Worm (Caenorhabditis elegans) whole organism, young adult: ENCODE measurements around the gene R13A5.15.

Experiments
- C06A6.2 ChIP-seq: fragments of 200-800 bp; sonication (Bioruptor generic); conservative IDR thresholded peaks from 2 replicates; pipeline ENCODE4 v1.3.6; 2022; ENCODE audit warnings: missing genetic modification characterization, missing compliant biosample characterization
- F10E7.11 ChIP-seq: sonication (generic microtip); optimal IDR thresholded peaks from 2 replicates; lab custom pipeline; 2017; ENCODE audit warnings: mild to moderate bottlenecking, missing genetic modification characterization, moderate library complexity, missing compliant biosample characterization
- F23B12.7 ChIP-seq: sonication (generic microtip); optimal IDR thresholded peaks from 2 replicates; lab custom pipeline; 2017; ENCODE audit warnings: missing genetic modification characterization, mild to moderate bottlenecking, missing compliant biosample characterization, antibody characterized with exemption, moderate library complexity; ENCODE audit not compliant: insufficient read depth
- F57C9.4 ChIP-seq: sonication (generic microtip); optimal IDR thresholded peaks from 2 replicates; lab custom pipeline; 2017; ENCODE audit warnings: mild to moderate bottlenecking, missing genetic modification characterization, missing compliant biosample characterization
- Y95B8A.8 ChIP-seq: fragments of 200-800 bp; sonication (Bioruptor generic); IDR thresholded peaks from 2 replicates; pipeline ENCODE4 v1.3.6; 2022; ENCODE audit warnings: missing genetic modification reagents, missing genetic modification characterization, missing compliant biosample characterization
- athp-1 ChIP-seq: sonication (generic microtip); optimal IDR thresholded peaks from 2 replicates; lab custom pipeline; 2017; ENCODE audit warnings: mild to moderate bottlenecking, missing genetic modification characterization, missing compliant biosample characterization
- cebp-2 ChIP-seq: fragments of 200-800 bp; sonication (Bioruptor generic); IDR thresholded peaks from 2 replicates; pipeline ENCODE4 v1.3.6; 2022; ENCODE audit warnings: missing genetic modification characterization, missing compliant biosample characterization
- ceh-100 ChIP-seq: fragments of 200-800 bp; sonication (Bioruptor generic); IDR thresholded peaks from 2 replicates; pipeline ENCODE4 v1.3.6; 2022; ENCODE audit warnings: missing genetic modification reagents, missing genetic modification characterization, missing compliant biosample characterization
- ceh-40 ChIP-seq: fragments of 200-800 bp; sonication (Bioruptor generic); IDR thresholded peaks from 2 replicates; pipeline ENCODE4 v1.3.6; 2022; ENCODE audit warnings: missing genetic modification characterization, missing compliant biosample characterization
- chd-7 ChIP-seq: sonication (generic microtip); optimal IDR thresholded peaks from 2 replicates; lab custom pipeline; 2016; ENCODE audit warnings: mild to moderate bottlenecking, missing genetic modification characterization, moderate library complexity, missing compliant biosample characterization
- dox-1 ChIP-seq: fragments of 200-800 bp; sonication (Bioruptor generic); IDR thresholded peaks from 2 replicates; pipeline ENCODE4 v1.3.6; 2022; ENCODE audit warnings: missing genetic modification reagents, missing genetic modification characterization, missing compliant biosample characterization
- dpl-1 ChIP-seq: fragments of 150-350 bp; optimal IDR thresholded peaks from 2 replicates; lab custom pipeline; 2014; ENCODE audit warnings: missing biosample characterization, missing genetic modification reagents, missing genetic modification characterization
- him-1 ChIP-seq: sonication (generic microtip); optimal IDR thresholded peaks from 2 replicates; lab custom pipeline; 2016; ENCODE audit warnings: missing genotype, missing genetic modification reagents, missing genetic modification characterization, missing compliant biosample characterization
- hsf-1 ChIP-seq: fragments of 200-800 bp; sonication (Bioruptor generic); IDR thresholded peaks from 2 replicates; pipeline ENCODE4 v1.3.6; 2022; ENCODE audit warnings: missing genetic modification reagents, missing genetic modification characterization, missing compliant biosample characterization
- lag-1 ChIP-seq: fragments of 200-800 bp; sonication (Bioruptor generic); IDR thresholded peaks from 2 replicates; pipeline ENCODE4 v1.3.6; 2022; ENCODE audit warnings: missing genetic modification reagents, missing genetic modification characterization, missing compliant biosample characterization
- let-526 ChIP-seq: fragments of 200-800 bp; sonication (Bioruptor generic); IDR thresholded peaks from 2 replicates; pipeline ENCODE4 v1.3.6; 2022; ENCODE audit warnings: missing genetic modification reagents, missing genetic modification characterization, missing compliant biosample characterization
- lin-26 ChIP-seq: fragments of 200-800 bp; sonication (Bioruptor generic); IDR thresholded peaks from 2 replicates; pipeline ENCODE4 v1.3.6; 2022; ENCODE audit warnings: missing genetic modification reagents, missing genetic modification characterization, missing compliant biosample characterization
- lin-35 ChIP-seq, 3 experiments: fragments of 150-350 bp in 2 of 3; sonication (generic microtip) in 1 of 3; optimal IDR thresholded peaks; 2 replicates each; lab custom pipeline; 2014 to 2018; ENCODE audit warnings: missing biosample characterization in 3 of 3, missing genetic modification characterization in 3 of 3, missing genetic modification reagents in 3 of 3
- nhr-120 ChIP-seq: fragments of 200-800 bp; sonication (Bioruptor generic); IDR thresholded peaks from 2 replicates; pipeline ENCODE4 v1.3.6; 2022; ENCODE audit warnings: missing genetic modification characterization, missing compliant biosample characterization
- nhr-90 ChIP-seq: sonication (generic microtip); optimal IDR thresholded peaks from 2 replicates; lab custom pipeline; 2016; ENCODE audit warnings: missing genotype, mild to moderate bottlenecking, missing genetic modification characterization, missing compliant biosample characterization
- rec-8 ChIP-seq, 2 experiments: sonication (generic microtip); optimal IDR thresholded peaks; 2 replicates each; lab custom pipeline; 2016; ENCODE audit warnings: mild to moderate bottlenecking in 2 of 2, missing genetic modification characterization in 2 of 2, missing genetic modification reagents in 2 of 2, missing genotype in 2 of 2, missing biosample characterization in 1 of 2, missing compliant biosample characterization in 1 of 2, moderate library complexity in 1 of 2
- repo-1 ChIP-seq: sonication (generic microtip); optimal IDR thresholded peaks from 2 replicates; lab custom pipeline; 2017; ENCODE audit warnings: mild to moderate bottlenecking, missing genetic modification characterization, missing compliant biosample characterization
- snpc-1.1 ChIP-seq: sonication (generic microtip); optimal IDR thresholded peaks from 2 replicates; lab custom pipeline; 2017; ENCODE audit warnings: missing genetic modification characterization, mild to moderate bottlenecking, missing compliant biosample characterization, antibody characterized with exemption, moderate library complexity, missing genotype, missing genetic modification reagents; ENCODE audit not compliant: insufficient read depth
- snpc-3.4 ChIP-seq: sonication (generic microtip); optimal IDR thresholded peaks from 2 replicates; lab custom pipeline; 2017; ENCODE audit warnings: missing genetic modification characterization, mild to moderate bottlenecking, missing compliant biosample characterization, antibody characterized with exemption, moderate library complexity, missing genotype, missing genetic modification reagents
- sptf-2 ChIP-seq: fragments of 200-800 bp; sonication (Bioruptor generic); optimal IDR thresholded peaks from 2 replicates; lab custom pipeline; 2018; ENCODE audit warnings: mild to moderate bottlenecking, missing genetic modification characterization, missing compliant biosample characterization
- tbx-9 ChIP-seq: sonication (generic microtip); optimal IDR thresholded peaks from 2 replicates; lab custom pipeline; 2016; ENCODE audit warnings: borderline replicate concordance, missing genetic modification characterization, inconsistent platforms, missing compliant biosample characterization
- unc-130 ChIP-seq: sonication (generic microtip); optimal IDR thresholded peaks from 2 replicates; lab custom pipeline; 2016; ENCODE audit warnings: missing genetic modification reagents, missing genetic modification characterization, missing compliant biosample characterization
- xnd-1 ChIP-seq: sonication (generic microtip); optimal IDR thresholded peaks from 2 replicates; lab custom pipeline; 2016; ENCODE audit warnings: missing genotype, missing genetic modification reagents, missing genetic modification characterization, missing compliant biosample characterization
- zfh-2 ChIP-seq: fragments of 200-800 bp; sonication (Bioruptor generic); conservative IDR thresholded peaks from 2 replicates; pipeline ENCODE4 v1.3.6; 2022; ENCODE audit warnings: missing genetic modification reagents, missing genetic modification characterization, missing compliant biosample characterization
- ztf-3 ChIP-seq: fragments of 200-800 bp; sonication (Bioruptor generic); optimal IDR thresholded peaks from 2 replicates; lab custom pipeline; 2018; ENCODE audit warnings: mild to moderate bottlenecking, missing genetic modification characterization, missing compliant biosample characterization
- ztf-6 ChIP-seq: fragments of 200-800 bp; sonication (Bioruptor generic); IDR thresholded peaks from 2 replicates; pipeline ENCODE4 v1.3.6; 2022; ENCODE audit warnings: missing genetic modification reagents, missing genetic modification characterization, missing compliant biosample characterization

Gene R13A5.15

ce11 chrIII:7565247-7565646, 22.9 kb downstream of the R13A5.15 start, which contains the start of gene ttr-8 (continued):
- no peak for TF ChIP-seq sptf-2

ce11 chrIII:7561872-7562271, 26.2 kb downstream of the R13A5.15 start, which contains the start of gene lgc-12:
Gene lgc-12, plus strand, starts transcription at chrIII:7562172.
- TF ChIP-seq cebp-2 (GFP tag; lab: Robert Waterston, UW) (no peak), unc-130 (no peak)

ce11 chrIII:7559869-7560268, 28.2 kb downstream of the R13A5.15 start:
- TF ChIP-seq chd-7 (no peak), ztf-3 (GFP tag; lab: Kevin White, UChicago) (no peak), him-1 (tag; lab: Kevin White, UChicago) (no peak), lin-35 (GFP tag; optimal IDR thresholded peaks at IDR 0.05; lab: Kevin White, UChicago) (no peak), F23B12.7 (tag; lab: Kevin White, UChicago) (no peak), F10E7.11 (tag; lab: Kevin White, UChicago) (no peak), ztf-6 (GFP tag; lab: Robert Waterston, UW) (no peak)

- TF ChIP-seq Y95B8A.8 (GFP tag; lab: Robert Waterston, UW) = no peak
- TF ChIP-seq ceh-100 = no peak
- TF ChIP-seq unc-130 = no peak
Observed at ce11 chrIII:7558658-7559057, 29.5 kb downstream of the R13A5.15 start.

ce11 chrIII:7557930-7558470, 30.1 kb downstream of the R13A5.15 start:
- TF ChIP-seq athp-1 (tag; lab: Kevin White, UChicago) (no peak), snpc-3.4 (tag; lab: Kevin White, UChicago) (no peak), ztf-6 (GFP tag; lab: Robert Waterston, UW) (no peak), repo-1 (no peak), zfh-2 (GFP tag; lab: Robert Waterston, UW) (no peak), lin-26 (GFP tag; lab: Robert Waterston, UW) (no peak), ceh-40 (GFP tag; lab: Robert Waterston, UW) (no peak), xnd-1 (no peak), C06A6.2 (no peak), ceh-100 (no peak), lag-1 (GFP tag; lab: Robert Waterston, UW) (no peak), hsf-1 (GFP tag; lab: Robert Waterston, UW) (no peak)

ce11 chrIII:7555360-7555759, 32.8 kb downstream of the R13A5.15 start, which contains the start of gene ceh-13:
Gene ceh-13, plus strand, starts transcription at chrIII:7555660.
- TF ChIP-seq nhr-90 (no peak), F57C9.4 (no peak), let-526 (no peak), chd-7 (no peak), tbx-9 (tag; lab: Kevin White, UChicago) (no peak), rec-8 (tag; optimal IDR thresholded peaks at IDR 0.05; lab: Kevin White, UChicago) (no peak), nhr-120 (no peak), C06A6.2 (no peak), snpc-1.1 (no peak), dox-1 (GFP tag; lab: Robert Waterston, UW) (no peak), dpl-1 (GFP tag; lab: Kevin White, UChicago) (no peak)
- TF ChIP-seq, all 124 proteins: peak for 0
